Worm (Caenorhabditis elegans) whole organism, L4 larva: ENCODE data around the gene ZK938.12.

Source experiments
- F37D6.2 ChIP-seq: sonication (generic microtip); optimal IDR thresholded peaks from 2 replicates; lab custom pipeline; 2016; ENCODE audit warnings: mild to moderate bottlenecking, missing genetic modification characterization, missing compliant biosample characterization
- Y105C5A.15 ChIP-seq: fragments of 200-800 bp; sonication (Bioruptor generic); IDR thresholded peaks from 2 replicates; pipeline ENCODE4 v1.3.6; 2022; ENCODE audit warnings: missing genetic modification characterization, missing compliant biosample characterization
- Y5F2A.4 ChIP-seq: fragments of 200-800 bp; sonication (Bioruptor generic); optimal IDR thresholded peaks from 2 replicates; lab custom pipeline; 2018; ENCODE audit warnings: mild to moderate bottlenecking, missing genetic modification characterization, missing compliant biosample characterization
- Y75B8A.6 ChIP-seq: fragments of 200-800 bp; sonication (Bioruptor generic); IDR thresholded peaks from 2 replicates; pipeline ENCODE4 v1.3.6; 2022; ENCODE audit warnings: missing genetic modification reagents, missing genetic modification characterization, missing compliant biosample characterization
- aha-1 ChIP-seq: fragments of 150-350 bp; peaks from one replicate; lab custom pipeline; 2014; ENCODE audit warnings: missing biosample characterization, missing genetic modification characterization
- ctbp-1 ChIP-seq: fragments of 200-800 bp; sonication (Bioruptor generic); IDR thresholded peaks from 2 replicates; pipeline ENCODE4 v1.3.6; 2022; ENCODE audit warnings: missing genetic modification reagents, missing genetic modification characterization, missing compliant biosample characterization
- daf-12 ChIP-seq: fragments of 150-350 bp; optimal IDR thresholded peaks from 2 replicates; lab custom pipeline; 2014; ENCODE audit warnings: missing biosample characterization, missing genetic modification reagents, missing genetic modification characterization
- egl-27 ChIP-seq: sonication (generic microtip); optimal IDR thresholded peaks from 3 replicates; lab custom pipeline; 2017; ENCODE audit warnings: missing biosample characterization, missing genetic modification reagents, missing genetic modification characterization
- nhr-11 ChIP-seq: fragments of 150-350 bp; optimal IDR thresholded peaks from 2 replicates; lab custom pipeline; 2014; ENCODE audit warnings: missing biosample characterization, missing genetic modification characterization
- nhr-111 ChIP-seq: fragments of 200-800 bp; sonication (Bioruptor generic); optimal IDR thresholded peaks from 2 replicates; lab custom pipeline; 2018; ENCODE audit warnings: mild to moderate bottlenecking, missing genetic modification characterization, missing compliant biosample characterization
- nhr-237 ChIP-seq: sonication (generic microtip); optimal IDR thresholded peaks from 2 replicates; lab custom pipeline; 2017; ENCODE audit warnings: missing biosample characterization, missing genetic modification characterization
- nhr-28 ChIP-seq: fragments of 150-350 bp; optimal IDR thresholded peaks from 2 replicates; lab custom pipeline; 2014; ENCODE audit warnings: missing biosample characterization, missing genetic modification characterization
- unc-62 ChIP-seq, 3 experiments: fragments of 150-350 bp in 1 of 3; sonication (generic microtip); optimal IDR thresholded peaks in 2 of 3; peaks in 1 of 3; 1 replicate in 1 of 3; 2 replicates in 2 of 3; lab custom pipeline; 2014 to 2017; ENCODE audit warnings: missing biosample characterization in 3 of 3, missing genetic modification characterization in 3 of 3, missing genetic modification reagents in 3 of 3, missing genotype in 1 of 3
- zfp-2 ChIP-seq: sonication (generic microtip); optimal IDR thresholded peaks from 2 replicates; lab custom pipeline; 2016; ENCODE audit warnings: mild to moderate bottlenecking, missing genetic modification characterization, missing compliant biosample characterization
- zfp-3 ChIP-seq: fragments of 200-800 bp; sonication (Bioruptor generic); conservative IDR thresholded peaks from 2 replicates; pipeline ENCODE4 v1.3.6; 2022; ENCODE audit warnings: missing genetic modification reagents, missing genetic modification characterization, missing compliant biosample characterization

Gene ZK938.12

ce11 chrII:9871061-9871460, 39.9 kb downstream of the ZK938.12 start, which contains the start of gene chil-7:
Gene chil-7, minus strand, starts transcription at chrII:9871172.
- no peak for TF ChIP-seq zfp-2 (tag; lab: Kevin White, UChicago)
- TF ChIP-seq unc-62 (GFP tag; optimal IDR thresholded peaks at IDR 0.05 in 1 of 2; lab: Kevin White, UChicago), result peak in 1 of 2 experiments; percentile 97
- TF ChIP-seq unc-62 (tag; optimal IDR thresholded peaks at IDR 0.05; lab: Kevin White, UChicago), result no peak

- TF ChIP-seq F37D6.2 (no peak), aha-1 (tag; lab: Kevin White, UChicago) (peak; percentile 37), daf-12 (tag; lab: Kevin White, UChicago) (no peak), ctbp-1 (no peak)
Observed at ce11 chrII:9872961-9873360, 41.8 kb downstream of the ZK938.12 start, which contains the start of gene chil-8. Gene chil-8, minus strand, starts transcription at chrII:9873061.

ce11 chrII:9874508-9875229, 43.5 kb downstream of the ZK938.12 start, which contains the start of the genes chil-2 and ctsa-3.2:
Gene chil-2, minus strand, starts transcription at chrII:9874608.
Gene ctsa-3.2, plus strand, starts transcription at chrII:9875179.
- TF ChIP-seq egl-27 (no peak), nhr-11 (no peak), nhr-237 (tag; lab: Kevin White, UChicago) (no peak), nhr-111 (GFP tag; lab: Kevin White, UChicago) (no peak), aha-1 (tag; lab: Kevin White, UChicago) (no peak)

ce11 chrII:9879815-9880214, 48.7 kb downstream of the ZK938.12 start:
- TF ChIP-seq Y75B8A.6 (no peak), Y5F2A.4 (GFP tag; lab: Kevin White, UChicago) (no peak), aha-1 (tag; lab: Kevin White, UChicago) (peak; percentile 73), unc-62 (GFP tag; optimal IDR thresholded peaks at IDR 0.05 in 1 of 2; lab: Kevin White, UChicago) (peak in 1 of 2 experiments; percentile 8), unc-62 (tag; optimal IDR thresholded peaks at IDR 0.05; lab: Kevin White, UChicago) (no peak), zfp-3 (GFP tag; lab: Robert Waterston, UW) (no peak)
- TF ChIP-seq, all 104 proteins: peak for 2

- TF ChIP-seq nhr-28 (peak; percentile 11), Y105C5A.15 (GFP tag; lab: Robert Waterston, UW) (no peak)
Observed at ce11 chrII:9880826-9881225, 49.7 kb downstream of the ZK938.12 start, which contains the start of gene C08H9.15. Gene C08H9.15, plus strand, starts transcription at chrII:9881193.
